Fruit fly (Drosophila melanogaster) whole organism, prepupa: ENCODE measurements around the gene Hs6st.

ENCODE experiments used
- Blimp-1 ChIP-seq: fragments of 200-800 bp; sonication (Bioruptor generic); optimal IDR thresholded peaks from 3 replicates; lab custom pipeline; 2017; ENCODE audit warnings: missing biosample characterization, missing genetic modification characterization, mild to moderate bottlenecking, moderate library complexity, missing genetic modification reagents
- CG10631 ChIP-seq: fragments of 200-800 bp; sonication (Bioruptor generic); optimal IDR thresholded peaks from 2 replicates; lab custom pipeline; 2016; ENCODE audit warnings: missing biosample characterization, missing genetic modification characterization
- CG10669 ChIP-seq: fragments of 200-800 bp; sonication (Bioruptor generic); optimal IDR thresholded peaks from 3 replicates; lab custom pipeline; 2018; ENCODE audit warnings: missing biosample characterization, mild to moderate bottlenecking, missing genetic modification characterization, moderate library complexity
- CG11294 ChIP-seq: fragments of 200-800 bp; sonication (Bioruptor generic); IDR thresholded peaks from 2 replicates; pipeline ENCODE4 v1.3.6; 2022; ENCODE audit warnings: missing biosample characterization, missing genetic modification characterization
- CG11762 ChIP-seq: fragments of 200-800 bp; sonication (Bioruptor generic); optimal IDR thresholded peaks from 3 replicates; lab custom pipeline; 2016; ENCODE audit warnings: missing biosample characterization, missing genetic modification characterization; ENCODE audit not compliant: insufficient read depth
- CG11902 ChIP-seq: fragments of 200-800 bp; sonication (Bioruptor generic); optimal IDR thresholded peaks from 3 replicates; lab custom pipeline; 2016; ENCODE audit warnings: missing biosample characterization, missing genetic modification characterization
- CG1621 ChIP-seq: fragments of 200-800 bp; sonication (Bioruptor generic); optimal IDR thresholded peaks from 3 replicates; lab custom pipeline; 2018; ENCODE audit warnings: missing biosample characterization, mild to moderate bottlenecking, missing genetic modification characterization
- CG16779 ChIP-seq: fragments of 200-800 bp; sonication (Bioruptor generic); optimal IDR thresholded peaks from 3 replicates; lab custom pipeline; 2017; ENCODE audit warnings: missing biosample characterization, mild to moderate bottlenecking, missing genetic modification characterization
- CG3032 ChIP-seq: fragments of 200-800 bp; optimal IDR thresholded peaks from 2 replicates; lab custom pipeline; 2019; ENCODE audit warnings: missing biosample characterization, mild to moderate bottlenecking, missing genetic modification characterization, moderate library complexity
- CG31627 ChIP-seq: fragments of 200-800 bp; sonication (Bioruptor generic); optimal IDR thresholded peaks from 3 replicates; lab custom pipeline; 2016; ENCODE audit warnings: missing biosample characterization, missing genetic modification characterization
- CG34406 ChIP-seq: fragments of 200-800 bp; sonication (Bioruptor generic); optimal IDR thresholded peaks from 3 replicates; lab custom pipeline; 2016; ENCODE audit warnings: missing biosample characterization, missing genetic modification characterization
- CG3919 ChIP-seq: fragments of 200-800 bp; sonication (Bioruptor generic); optimal IDR thresholded peaks from 3 replicates; lab custom pipeline; 2016; ENCODE audit warnings: missing biosample characterization, missing genetic modification characterization
- CG6163 ChIP-seq: fragments of 200-800 bp; sonication (Bioruptor generic); IDR thresholded peaks from 3 replicates; pipeline ENCODE4 v1.3.6; 2022; ENCODE audit warnings: missing biosample characterization, missing genetic modification characterization
- CG6276 ChIP-seq: fragments of 200-800 bp; sonication (Bioruptor generic); optimal IDR thresholded peaks from 2 replicates; lab custom pipeline; 2017; ENCODE audit warnings: missing biosample characterization, mild to moderate bottlenecking, missing genetic modification characterization
- CG6792 ChIP-seq: fragments of 200-800 bp; sonication (Bioruptor generic); optimal IDR thresholded peaks from 3 replicates; lab custom pipeline; 2016; ENCODE audit warnings: missing biosample characterization, missing genetic modification characterization
- CG6854 ChIP-seq: fragments of 200-800 bp; sonication (Bioruptor generic); optimal IDR thresholded peaks from 2 replicates; lab custom pipeline; 2017; ENCODE audit warnings: missing biosample characterization, mild to moderate bottlenecking, missing genetic modification characterization
- CG7368 ChIP-seq: fragments of 200-800 bp; sonication (Bioruptor generic); optimal IDR thresholded peaks from 3 replicates; lab custom pipeline; 2016; ENCODE audit warnings: missing biosample characterization, missing genetic modification characterization
- CG8119 ChIP-seq: fragments of 200-800 bp; sonication (Bioruptor generic); IDR thresholded peaks from 3 replicates; pipeline ENCODE4 v1.3.6; 2022; ENCODE audit warnings: missing biosample characterization, missing genetic modification characterization
- CG8319 ChIP-seq: fragments of 200-800 bp; sonication (Bioruptor generic); optimal IDR thresholded peaks from 3 replicates; lab custom pipeline; 2016; ENCODE audit warnings: missing biosample characterization, missing genetic modification characterization
- CG8632 ChIP-seq: fragments of 200-800 bp; sonication (Bioruptor generic); optimal IDR thresholded peaks from 3 replicates; lab custom pipeline; 2016; ENCODE audit warnings: missing biosample characterization, missing genetic modification characterization
- Eip75B ChIP-seq: fragments of 200-800 bp; sonication (Bioruptor generic); optimal IDR thresholded peaks from 3 replicates; lab custom pipeline; 2016; ENCODE audit warnings: missing biosample characterization, missing genetic modification characterization
- Eip78C ChIP-seq: fragments of 200-800 bp; sonication (Bioruptor generic); peaks from one replicate; lab custom pipeline; 2016; ENCODE audit warnings: missing biosample characterization, missing genetic modification characterization
- Eip93F ChIP-seq: fragments of 200-800 bp; sonication (Bioruptor generic); optimal IDR thresholded peaks from 2 replicates; lab custom pipeline; 2016; ENCODE audit warnings: missing biosample characterization, mild to moderate bottlenecking, missing genetic modification characterization
- Ets21C ChIP-seq: fragments of 200-800 bp; sonication (Bioruptor generic); optimal IDR thresholded peaks from 3 replicates; lab custom pipeline; 2016; ENCODE audit warnings: missing biosample characterization, missing genetic modification characterization
- Ets96B ChIP-seq: fragments of 200-800 bp; optimal IDR thresholded peaks from 2 replicates; lab custom pipeline; 2019; ENCODE audit warnings: missing biosample characterization, mild to moderate bottlenecking, missing genetic modification characterization, moderate library complexity
- Gug ChIP-seq: fragments of 200-800 bp; sonication (Bioruptor generic); IDR thresholded peaks from 2 replicates; pipeline ENCODE4 v1.3.6; 2022; ENCODE audit warnings: missing biosample characterization, missing genetic modification characterization
- Hr39 ChIP-seq: fragments of 200-800 bp; sonication (Bioruptor generic); optimal IDR thresholded peaks from 2 replicates; lab custom pipeline; 2016; ENCODE audit warnings: missing biosample characterization, missing genetic modification characterization
- Hr4 ChIP-seq: fragments of 200-800 bp; sonication (Bioruptor generic); optimal IDR thresholded peaks from 3 replicates; lab custom pipeline; 2016; ENCODE audit warnings: missing biosample characterization, missing genetic modification characterization
- Lpt ChIP-seq: fragments of 200-800 bp; sonication (Bioruptor generic); optimal IDR thresholded peaks from 3 replicates; lab custom pipeline; 2016; ENCODE audit warnings: missing biosample characterization, missing genetic modification characterization
- Met ChIP-seq: fragments of 200-800 bp; sonication (Bioruptor generic); optimal IDR thresholded peaks from 3 replicates; lab custom pipeline; 2016; ENCODE audit warnings: missing biosample characterization, missing genetic modification characterization
- OdsH ChIP-seq: fragments of 200-800 bp; sonication (Bioruptor generic); optimal IDR thresholded peaks from 3 replicates; lab custom pipeline; 2016; ENCODE audit warnings: missing biosample characterization, missing genetic modification characterization
- Smox ChIP-seq: fragments of 200-800 bp; sonication (Bioruptor generic); optimal IDR thresholded peaks from 3 replicates; lab custom pipeline; 2016; ENCODE audit warnings: missing biosample characterization, missing genetic modification characterization
- Sox14 ChIP-seq: fragments of 200-800 bp; sonication (Bioruptor generic); optimal IDR thresholded peaks from 3 replicates; lab custom pipeline; 2016; ENCODE audit warnings: missing biosample characterization, missing genetic modification characterization
- Sox15 ChIP-seq: fragments of 200-800 bp; sonication (Bioruptor generic); optimal IDR thresholded peaks from 3 replicates; lab custom pipeline; 2016; ENCODE audit warnings: missing biosample characterization, missing genetic modification characterization
- achi ChIP-seq: fragments of 200-800 bp; sonication (Bioruptor generic); optimal IDR thresholded peaks from 3 replicates; lab custom pipeline; 2016; ENCODE audit warnings: missing biosample characterization, missing genetic modification characterization
- acj6 ChIP-seq: fragments of 200-800 bp; sonication (Bioruptor generic); optimal IDR thresholded peaks from 3 replicates; lab custom pipeline; 2016; ENCODE audit warnings: missing biosample characterization, missing genetic modification characterization
- cyc ChIP-seq: fragments of 200-800 bp; sonication (Bioruptor generic); optimal IDR thresholded peaks from 3 replicates; lab custom pipeline; 2016; ENCODE audit warnings: missing biosample characterization, missing genetic modification characterization
- dac ChIP-seq: fragments of 200-800 bp; sonication (Bioruptor generic); optimal IDR thresholded peaks from 2 replicates; lab custom pipeline; 2017; ENCODE audit warnings: missing biosample characterization, mild to moderate bottlenecking, missing genetic modification characterization
- dsx ChIP-seq: fragments of 200-800 bp; optimal IDR thresholded peaks from 3 replicates; lab custom pipeline; 2019; ENCODE audit warnings: missing biosample characterization, mild to moderate bottlenecking, missing genetic modification characterization, moderate library complexity; ENCODE audit not compliant: poor library complexity, severe bottlenecking
- eg ChIP-seq: fragments of 200-800 bp; sonication (Bioruptor generic); IDR thresholded peaks from 3 replicates; pipeline ENCODE4 v1.3.6; 2022; ENCODE audit warnings: missing biosample characterization, missing genetic modification characterization
- esn ChIP-seq: fragments of 200-800 bp; sonication (Bioruptor generic); optimal IDR thresholded peaks from 2 replicates; lab custom pipeline; 2016; ENCODE audit warnings: missing biosample characterization, mild to moderate bottlenecking, missing genetic modification characterization, moderate library complexity
- fd85E ChIP-seq: fragments of 200-800 bp; sonication (Bioruptor generic); optimal IDR thresholded peaks from 3 replicates; lab custom pipeline; 2016; ENCODE audit warnings: missing biosample characterization, missing genetic modification characterization
- fkh ChIP-seq: fragments of 200-800 bp; sonication (Bioruptor generic); optimal IDR thresholded peaks from 3 replicates; lab custom pipeline; 2017; ENCODE audit warnings: missing biosample characterization, mild to moderate bottlenecking, missing genetic modification characterization, moderate library complexity
- lz ChIP-seq: fragments of 200-800 bp; sonication (Bioruptor generic); optimal IDR thresholded peaks from 3 replicates; lab custom pipeline; 2016; ENCODE audit warnings: missing biosample characterization, missing genetic modification characterization
- net ChIP-seq: fragments of 200-800 bp; sonication (Bioruptor generic); optimal IDR thresholded peaks from 3 replicates; lab custom pipeline; 2016; ENCODE audit warnings: missing biosample characterization, missing genetic modification characterization
- pdm3 ChIP-seq: fragments of 200-800 bp; sonication (Bioruptor generic); optimal IDR thresholded peaks from 3 replicates; lab custom pipeline; 2016; ENCODE audit warnings: missing biosample characterization, missing genetic modification characterization
- salr ChIP-seq, 2 experiments: fragments of 200-800 bp; sonication (Bioruptor generic); optimal IDR thresholded peaks; 3 replicates each; lab custom pipeline; 2016 to 2018; ENCODE audit warnings: missing biosample characterization in 2 of 2, missing genetic modification characterization in 2 of 2, mild to moderate bottlenecking in 1 of 2
- spab ChIP-seq: fragments of 200-800 bp; sonication (Bioruptor generic); optimal IDR thresholded peaks from 2 replicates; lab custom pipeline; 2017; ENCODE audit warnings: missing biosample characterization, mild to moderate bottlenecking, missing genetic modification characterization, missing genetic modification reagents
- ss ChIP-seq, 2 experiments: fragments of 200-800 bp; sonication (Bioruptor generic); optimal IDR thresholded peaks; 2 replicates in 1 of 2; 3 replicates in 1 of 2; lab custom pipeline; 2017 to 2018; ENCODE audit warnings: mild to moderate bottlenecking in 2 of 2, missing biosample characterization in 2 of 2, missing genetic modification characterization in 2 of 2, moderate library complexity in 1 of 2
- svp ChIP-seq: fragments of 200-800 bp; sonication (Bioruptor generic); peaks from one replicate; lab custom pipeline; 2016; ENCODE audit warnings: missing biosample characterization, missing genetic modification characterization
- topi ChIP-seq: fragments of 200-800 bp; sonication (Bioruptor generic); optimal IDR thresholded peaks from 3 replicates; lab custom pipeline; 2016; ENCODE audit warnings: missing biosample characterization, missing genetic modification characterization
- vri ChIP-seq: fragments of 200-800 bp; sonication (Bioruptor generic); optimal IDR thresholded peaks from 3 replicates; lab custom pipeline; 2016; ENCODE audit warnings: missing biosample characterization, mild to moderate bottlenecking, missing genetic modification characterization

The Hs6st gene

dm6 chr3R:20008372-20009051, at the start of gene Hs6st, which contains the start of gene MED25:
Hs6st (minus strand) TSS chr3R:20008512.
MED25 (plus strand) TSS chr3R:20008947.
- no peak for TF ChIP-seq dsx (GFP tag; lab: Kevin White, UChicago)
- TF ChIP-seq pdm3 (GFP tag; lab: Kevin White, UChicago): no peak
- TF ChIP-seq ss (GFP tag; optimal IDR thresholded peaks at IDR 0.05; lab: Kevin White, UChicago): no peak
- no peak for TF ChIP-seq Sox15 (GFP tag; lab: Kevin White, UChicago)
- TF ChIP-seq Sox14 (GFP tag; lab: Kevin White, UChicago): no peak
- peak; percentile 47 for TF ChIP-seq CG10631
- no peak for TF ChIP-seq eg (GFP tag; lab: Robert Waterston, UW)
- no peak for TF ChIP-seq spab (GFP tag; lab: Kevin White, UChicago)
- TF ChIP-seq esn (GFP tag; lab: Kevin White, UChicago): peak; percentile 30
- TF ChIP-seq CG34406 (GFP tag; lab: Kevin White, UChicago): no peak
- TF ChIP-seq CG11294 (GFP tag; lab: Robert Waterston, UW): no peak
- no peak for TF ChIP-seq OdsH (GFP tag; lab: Kevin White, UChicago)
- TF ChIP-seq Hr4 (GFP tag; lab: Kevin White, UChicago): no peak
- TF ChIP-seq Met (GFP tag; lab: Kevin White, UChicago): no peak
- TF ChIP-seq CG10669 (GFP tag; lab: Kevin White, UChicago): no peak
- TF ChIP-seq Lpt (GFP tag; lab: Kevin White, UChicago): no peak
- TF ChIP-seq Eip93F (GFP tag; lab: Kevin White, UChicago): no peak
- no peak for TF ChIP-seq svp (GFP tag; lab: Kevin White, UChicago)
- no peak for TF ChIP-seq Gug (GFP tag; lab: Robert Waterston, UW)
- TF ChIP-seq salr (GFP tag; optimal IDR thresholded peaks at IDR 0.05; lab: Kevin White, UChicago): no peak
- peak; percentile 79 for TF ChIP-seq cyc (GFP tag; lab: Kevin White, UChicago)
- TF ChIP-seq Ets21C (GFP tag; lab: Kevin White, UChicago): no peak
- no peak for TF ChIP-seq Smox (GFP tag; lab: Kevin White, UChicago)
- TF ChIP-seq lz (GFP tag; lab: Kevin White, UChicago): peak; percentile 28
- no peak for TF ChIP-seq CG16779 (tag; lab: Kevin White, UChicago)
- no peak for TF ChIP-seq achi (GFP tag; lab: Kevin White, UChicago)
- TF ChIP-seq Blimp-1 (GFP tag; lab: Kevin White, UChicago): peak; percentile 22
- TF ChIP-seq CG8119 (GFP tag; lab: Robert Waterston, UW): peak; percentile 29; the same call in 1 of the 3 replicates
- no peak for TF ChIP-seq topi
- no peak for TF ChIP-seq acj6 (GFP tag; lab: Kevin White, UChicago)
- no peak for TF ChIP-seq Ets96B (tag; lab: Kevin White, UChicago)
- no peak for TF ChIP-seq fkh (GFP tag; lab: Kevin White, UChicago)
- no peak for TF ChIP-seq CG11902 (GFP tag; lab: Kevin White, UChicago)
- no peak for TF ChIP-seq CG6276
- no peak for TF ChIP-seq Eip75B (GFP tag; lab: Kevin White, UChicago)
- no peak for TF ChIP-seq CG8632
- no peak for TF ChIP-seq CG8319 (GFP tag; lab: Kevin White, UChicago)
- no peak for TF ChIP-seq CG31627
- peak; percentile 49 for TF ChIP-seq CG6163
- TF ChIP-seq CG6854 (GFP tag; lab: Kevin White, UChicago): no peak
- TF ChIP-seq net: no peak
- TF ChIP-seq CG7368 (GFP tag; lab: Kevin White, UChicago): peak; percentile 11
- TF ChIP-seq CG11762 (GFP tag; lab: Kevin White, UChicago): peak; percentile 36
- TF ChIP-seq Hr39: no peak
- TF ChIP-seq vri: no peak
- TF ChIP-seq CG6792 (GFP tag; lab: Kevin White, UChicago): no peak
- peak; percentile 61 for TF ChIP-seq CG3919 (GFP tag; lab: Kevin White, UChicago)
- TF ChIP-seq dac (GFP tag; lab: Kevin White, UChicago): no peak
- TF ChIP-seq Eip78C (GFP tag; lab: Kevin White, UChicago): peak; percentile 83
- TF ChIP-seq CG1621: no peak
- no peak for TF ChIP-seq fd85E (GFP tag; lab: Kevin White, UChicago)
- TF ChIP-seq CG3032 (tag; lab: Kevin White, UChicago): no peak
